Worm (Caenorhabditis elegans): ENCODE data around the gene str-28.

Gene str-28

DNA sequence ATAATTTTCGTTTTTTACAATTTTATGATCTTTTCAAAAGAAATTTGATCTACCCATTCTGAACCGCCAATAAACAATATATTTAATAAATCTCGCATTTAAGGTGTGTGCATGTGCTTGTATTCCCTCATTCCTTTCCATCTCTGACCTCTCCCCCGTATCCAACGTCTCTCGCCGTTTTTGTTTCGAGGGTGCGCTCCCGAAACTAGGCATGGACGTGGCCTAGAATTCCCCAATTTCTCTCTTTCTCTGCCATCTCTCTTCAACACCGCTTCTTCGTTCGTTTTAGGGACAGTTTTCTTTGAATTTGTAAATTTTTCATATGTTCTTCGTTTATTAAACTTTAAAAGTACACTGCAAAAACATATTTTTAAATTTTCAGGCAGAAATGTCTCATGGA lies 7.2 kb downstream of the str-28 start, which contains the start of gene F25E5.1 (continued):
- TF ChIP-seq elt-2 (tag; optimal IDR thresholded peaks at IDR 0.05): peak; percentile 30
- peak; percentile 5 for TF ChIP-seq hlh-6 (tag; optimal IDR thresholded peaks at IDR 0.05)
- TF ChIP-seq npax-4 (tag; optimal IDR thresholded peaks at IDR 0.05): no peak
- no peak for TF ChIP-seq dve-1 (tag; optimal IDR thresholded peaks at IDR 0.05)
- no peak for TF ChIP-seq C38D4.7 (GFP tag; optimal IDR thresholded peaks at IDR 0.05)
- TF ChIP-seq fkh-6 (tag; optimal IDR thresholded peaks at IDR 0.05): peak; percentile 53
- TF ChIP-seq unc-86 (tag; optimal IDR thresholded peaks at IDR 0.05): peak; percentile 15
- TF ChIP-seq K02D7.2 (tag; optimal IDR thresholded peaks at IDR 0.05): no peak
- TF ChIP-seq fax-1 (tag; optimal IDR thresholded peaks at IDR 0.05): peak; percentile 15
- TF ChIP-seq sox-2 (GFP tag; IDR thresholded peaks at IDR 0.05): no peak
- TF ChIP-seq ceh-14 (tag; optimal IDR thresholded peaks at IDR 0.05): peak; percentile 70
- TF ChIP-seq dmd-4 (tag; optimal IDR thresholded peaks at IDR 0.05; ENCODE audit: borderline replicate concordance): peak; percentile 27
- no peak for TF ChIP-seq ceh-45 (GFP tag; IDR thresholded peaks at IDR 0.05)
- TF ChIP-seq C08G9.2 (tag; optimal IDR thresholded peaks at IDR 0.05): peak; percentile 81
- TF ChIP-seq ceh-34 (tag; optimal IDR thresholded peaks at IDR 0.05): peak; percentile 67
- peak; percentile 53 for TF ChIP-seq eyg-1 (tag; optimal IDR thresholded peaks at IDR 0.05)
- TF ChIP-seq ahr-1 (tag; optimal IDR thresholded peaks at IDR 0.05): no peak
- TF ChIP-seq ref-2 (tag; optimal IDR thresholded peaks at IDR 0.05): peak; percentile 36
- TF ChIP-seq F13H6.1 (tag; optimal IDR thresholded peaks at IDR 0.05): peak; percentile 25
- TF ChIP-seq pha-2 (tag; optimal IDR thresholded peaks at IDR 0.05): no peak
- peak; percentile 61 for TF ChIP-seq unc-42 (tag; optimal IDR thresholded peaks at IDR 0.05)
- no peak for TF ChIP-seq Y22D7AL.16 (tag; optimal IDR thresholded peaks at IDR 0.05)
- no peak for TF ChIP-seq mec-3 (tag; optimal IDR thresholded peaks at IDR 0.05; ENCODE audit: borderline replicate concordance)
- TF ChIP-seq syd-9 (tag; optimal IDR thresholded peaks at IDR 0.05): no peak
- TF ChIP-seq ceh-9 (tag; optimal IDR thresholded peaks at IDR 0.05): no peak
- TF ChIP-seq ztf-16 (tag; optimal IDR thresholded peaks at IDR 0.05): no peak
- peak; percentile 95 for TF ChIP-seq ceh-31 (tag; optimal IDR thresholded peaks at IDR 0.05)
- TF ChIP-seq unc-3 (GFP tag; conservative IDR thresholded peaks at IDR 0.05): no peak
- no peak for TF ChIP-seq unc-3 (tag; optimal IDR thresholded peaks at IDR 0.05)
- no peak for TF ChIP-seq T23F11.4 (GFP tag; optimal IDR thresholded peaks at IDR 0.05)
- TF ChIP-seq nhr-11 (tag; optimal IDR thresholded peaks at IDR 0.05): no peak
- no peak for TF ChIP-seq K09A11.1 (tag; optimal IDR thresholded peaks at IDR 0.05; ENCODE audit: insufficient read depth)
- no peak for TF ChIP-seq ama-1 (optimal IDR thresholded peaks at IDR 0.05)
- no peak for TF ChIP-seq pat-9 (tag; optimal IDR thresholded peaks at IDR 0.05)

DNA sequence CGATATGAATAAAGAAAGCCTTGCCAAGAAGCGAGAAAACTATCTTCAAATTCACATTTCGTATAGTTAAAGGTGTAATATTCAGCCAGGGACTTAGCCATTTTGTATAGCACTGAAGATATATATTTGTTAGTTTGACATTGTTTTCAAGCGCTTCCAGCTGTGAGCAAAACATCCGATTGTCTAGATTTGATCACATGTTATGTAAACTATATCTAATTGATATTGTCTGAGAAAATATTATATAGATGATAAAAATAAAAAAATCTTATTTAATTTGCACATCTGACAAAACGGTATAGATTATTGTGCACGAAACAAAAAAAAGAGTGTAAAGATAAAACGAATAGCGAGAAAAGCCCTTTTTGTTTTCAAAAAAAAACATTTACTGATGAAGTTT lies 8.0 kb downstream of the str-28 start, which contains the start of gene srh-89:
srh-89 (minus strand) TSS at position 101 of the 400 bp plus-strand sequence.
- TF ChIP-seq dmd-4 (tag; optimal IDR thresholded peaks at IDR 0.05; ENCODE audit: borderline replicate concordance): no peak
- no peak for TF ChIP-seq ceh-6 (GFP tag; optimal IDR thresholded peaks at IDR 0.05)
- no peak for TF ChIP-seq ceh-2 (tag; optimal IDR thresholded peaks at IDR 0.05)
- no peak for TF ChIP-seq C08G9.2 (tag; optimal IDR thresholded peaks at IDR 0.05)
- no peak for TF ChIP-seq dve-1 (tag; optimal IDR thresholded peaks at IDR 0.05)
- no peak for TF ChIP-seq mec-3 (tag; optimal IDR thresholded peaks at IDR 0.05; ENCODE audit: borderline replicate concordance)
- TF ChIP-seq pha-2 (tag; optimal IDR thresholded peaks at IDR 0.05): no peak
- TF ChIP-seq madf-2 (tag; optimal IDR thresholded peaks at IDR 0.05): no peak
- TF ChIP-seq ceh-22 (tag; optimal IDR thresholded peaks at IDR 0.05): no peak
- TF ChIP-seq hlh-8 (tag; optimal IDR thresholded peaks at IDR 0.05): no peak
- no peak for TF ChIP-seq sdc-2 (tag; optimal IDR thresholded peaks at IDR 0.05)
- TF ChIP-seq ttx-3 (tag; optimal IDR thresholded peaks at IDR 0.05): no peak
- TF ChIP-seq ceh-14 (tag; optimal IDR thresholded peaks at IDR 0.05): no peak
- TF ChIP-seq ama-1 (optimal IDR thresholded peaks at IDR 0.05): no peak
- no peak for TF ChIP-seq ets-4 (tag; optimal IDR thresholded peaks at IDR 0.05)
- no peak for TF ChIP-seq ceh-34 (tag; optimal IDR thresholded peaks at IDR 0.05)
- no peak for TF ChIP-seq C38D4.7 (GFP tag; optimal IDR thresholded peaks at IDR 0.05)
- no peak for TF ChIP-seq F13H6.1 (tag; optimal IDR thresholded peaks at IDR 0.05)
